Fruit fly (Drosophila melanogaster) S2 (cell line): ENCODE measurements around the gene CG9672.

Experiments
- CG8478 ChIP-seq: fragments of >200 bp; optimal IDR thresholded peaks from 2 replicates; lab custom pipeline; 2018
- CTCF ChIP-seq, 2 experiments: fragments of >200 bp; optimal IDR thresholded peaks; 2 replicates each; lab custom pipeline; 2018

DNA sequence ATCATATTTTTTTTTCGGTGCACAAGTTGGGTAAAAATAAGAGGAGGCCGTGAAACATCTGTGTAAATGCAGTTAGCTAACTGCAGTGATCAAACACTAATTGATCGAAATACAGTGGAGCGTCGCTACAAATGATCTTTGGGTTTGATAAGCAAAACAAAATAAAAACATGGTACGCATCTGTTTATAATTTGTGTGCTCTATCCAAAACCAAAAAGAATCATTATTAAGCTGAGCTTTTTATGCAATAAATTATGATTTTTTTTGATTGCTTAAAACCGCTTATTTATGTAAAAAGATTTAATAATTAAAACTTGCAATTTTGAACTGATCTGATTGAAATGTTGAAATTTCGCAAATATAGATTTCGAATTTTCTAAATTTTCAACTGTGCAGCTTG is 36.4 kb downstream of the CG9672 start:
- no peak for TF ChIP-seq CTCF (optimal IDR thresholded peaks at IDR 0.05; lab: Kevin White, UChicago)
- no peak for TF ChIP-seq CG8478
